Fruit fly (Drosophila melanogaster) whole organism, embryonic: ENCODE results near the gene CG10651.
A peak's percentile ranks its signal among the peaks of the same experiment; 100 is the strongest.

Source experiments
- Aef1 ChIP-seq: fragments of 200-800 bp; sonication (Bioruptor generic); IDR thresholded peaks from 3 replicates; pipeline ENCODE4 v1.3.6; 2022; ENCODE audit warnings: missing biosample characterization, missing genetic modification characterization
- CG10147 ChIP-seq: fragments of 200-800 bp; sonication (Bioruptor generic); optimal IDR thresholded peaks from 2 replicates; lab custom pipeline; 2019; ENCODE audit warnings: missing biosample characterization, mild to moderate bottlenecking, missing genetic modification characterization, moderate library complexity
- CG11085 ChIP-seq: fragments of 200-800 bp; sonication (Bioruptor generic); IDR thresholded peaks from 2 replicates; pipeline ENCODE4 v1.3.6; 2022; ENCODE audit warnings: missing biosample characterization, missing genetic modification characterization
- CG12071 ChIP-seq: fragments of 200-800 bp; sonication (Bioruptor generic); optimal IDR thresholded peaks from 3 replicates; lab custom pipeline; 2018; ENCODE audit warnings: missing biosample characterization, mild to moderate bottlenecking, missing genetic modification characterization
- CG12744 ChIP-seq: fragments of 200-800 bp; sonication (Bioruptor generic); optimal IDR thresholded peaks from 2 replicates; lab custom pipeline; 2016; ENCODE audit warnings: missing biosample characterization, missing genetic modification characterization
- CG12769 ChIP-seq: fragments of 200-800 bp; sonication (Bioruptor generic); optimal IDR thresholded peaks from 2 replicates; lab custom pipeline; 2019; ENCODE audit warnings: missing biosample characterization, mild to moderate bottlenecking, missing genetic modification characterization, moderate library complexity
- CG13287 ChIP-seq: fragments of 200-800 bp; sonication (Bioruptor generic); IDR thresholded peaks from 2 replicates; pipeline ENCODE4 v1.3.6; 2022; ENCODE audit warnings: missing biosample characterization, missing genetic modification characterization; ENCODE audit not compliant: partially characterized antibody
- CG15479 ChIP-seq: fragments of 200-800 bp; sonication (Bioruptor generic); optimal IDR thresholded peaks from 3 replicates; lab custom pipeline; 2019; ENCODE audit warnings: missing biosample characterization, mild to moderate bottlenecking, missing genetic modification characterization, moderate library complexity
- CG17328 ChIP-seq: fragments of 200-800 bp; sonication (Bioruptor generic); IDR thresholded peaks from 2 replicates; pipeline ENCODE4 v1.3.6; 2022; ENCODE audit warnings: missing biosample characterization, missing genetic modification characterization
- CG17359 ChIP-seq: fragments of 200-800 bp; sonication (Bioruptor generic); optimal IDR thresholded peaks from 3 replicates; lab custom pipeline; 2018; ENCODE audit warnings: missing biosample characterization, mild to moderate bottlenecking, missing genetic modification characterization, moderate library complexity
- CG2202 ChIP-seq: fragments of 200-800 bp; sonication (Bioruptor generic); optimal IDR thresholded peaks from 2 replicates; lab custom pipeline; 2018; ENCODE audit warnings: missing biosample characterization, mild to moderate bottlenecking, missing genetic modification characterization
- CG2875 ChIP-seq: fragments of 200-800 bp; sonication (Bioruptor generic); optimal IDR thresholded peaks from 2 replicates; lab custom pipeline; 2017; ENCODE audit warnings: missing biosample characterization, mild to moderate bottlenecking, missing genetic modification characterization, missing genetic modification reagents
- CG32767 ChIP-seq: fragments of 200-800 bp; sonication (Bioruptor generic); IDR thresholded peaks from 2 replicates; pipeline ENCODE4 v1.3.6; 2022; ENCODE audit warnings: missing biosample characterization, missing genetic modification characterization
- CG3407 ChIP-seq: fragments of 200-800 bp; sonication (Bioruptor generic); optimal IDR thresholded peaks from 2 replicates; lab custom pipeline; 2018; ENCODE audit warnings: missing biosample characterization, mild to moderate bottlenecking, missing genetic modification characterization
- CG3726 ChIP-seq: fragments of 200-800 bp; sonication (Bioruptor generic); IDR thresholded peaks from 3 replicates; pipeline ENCODE4, ENCODE4 v1.3.6; 2022; ENCODE audit warnings: missing biosample characterization, missing genetic modification characterization
- CG4820 ChIP-seq: fragments of 200-800 bp; sonication (Bioruptor generic); optimal IDR thresholded peaks from 3 replicates; lab custom pipeline; 2016; ENCODE audit warnings: missing biosample characterization, missing genetic modification characterization
- CG4854 ChIP-seq: fragments of 200-800 bp; sonication (Bioruptor generic); optimal IDR thresholded peaks from 2 replicates; lab custom pipeline; 2016; ENCODE audit warnings: missing biosample characterization, missing genetic modification characterization, inconsistent platforms
- CG7372 ChIP-seq: fragments of 200-800 bp; sonication (Bioruptor generic); IDR thresholded peaks from 2 replicates; pipeline ENCODE4 v1.3.6; 2022; ENCODE audit warnings: missing biosample characterization, missing genetic modification characterization
- CG8089 ChIP-seq: fragments of 200-800 bp; sonication (Bioruptor generic); optimal IDR thresholded peaks from 3 replicates; lab custom pipeline; 2016; ENCODE audit warnings: missing biosample characterization, missing genetic modification characterization
- D ChIP-seq, 2 experiments: fragments of 200-800 bp in 1 of 2; fragments of >200 bp in 1 of 2; sonication (Bioruptor generic) in 1 of 2; optimal IDR thresholded peaks; 2 replicates in 1 of 2; 3 replicates in 1 of 2; lab custom pipeline; 2017; ENCODE audit warnings: mild to moderate bottlenecking in 1 of 2, missing biosample characterization in 1 of 2, missing genetic modification characterization in 1 of 2, missing genetic modification reagents in 1 of 2
- Dek ChIP-seq: fragments of 200-800 bp; sonication (Bioruptor generic); optimal IDR thresholded peaks from 3 replicates; lab custom pipeline; 2019; ENCODE audit warnings: missing biosample characterization, mild to moderate bottlenecking, missing genetic modification characterization, moderate library complexity
- Dfd ChIP-seq, 2 experiments: fragments of >200 bp; optimal IDR thresholded peaks; 2 replicates each; lab custom pipeline; 2017; ENCODE audit warnings: missing biosample characterization in 2 of 2, missing genetic modification characterization in 2 of 2
- Drgx ChIP-seq: fragments of 200-800 bp; sonication (Bioruptor generic); IDR thresholded peaks from 2 replicates; pipeline ENCODE4 v1.3.6; 2022; ENCODE audit warnings: missing biosample characterization, missing genetic modification characterization
- Eip74EF ChIP-seq, 2 experiments: fragments of 200-800 bp in 1 of 2; fragments of >200 bp in 1 of 2; sonication (Bioruptor generic) in 1 of 2; optimal IDR thresholded peaks; 2 replicates each; lab custom pipeline; 2017 to 2019; ENCODE audit warnings: missing biosample characterization in 2 of 2, missing genetic modification characterization in 2 of 2, mild to moderate bottlenecking in 1 of 2, moderate library complexity in 1 of 2
- Elba2 ChIP-seq: fragments of 200-800 bp; sonication (Bioruptor generic); optimal IDR thresholded peaks from 3 replicates; lab custom pipeline; 2016; ENCODE audit warnings: missing biosample characterization, missing genetic modification characterization
- Fer2 ChIP-seq: fragments of 200-800 bp; sonication (Bioruptor generic); optimal IDR thresholded peaks from 2 replicates; lab custom pipeline; 2018; ENCODE audit warnings: missing biosample characterization, mild to moderate bottlenecking, missing genetic modification characterization, moderate library complexity
- Fer3 ChIP-seq: fragments of 200-800 bp; sonication (Bioruptor generic); optimal IDR thresholded peaks from 2 replicates; lab custom pipeline; 2018; ENCODE audit warnings: missing biosample characterization, mild to moderate bottlenecking, missing genetic modification characterization, moderate library complexity
- Hr3 ChIP-seq: fragments of 200-800 bp; sonication (Bioruptor generic); optimal IDR thresholded peaks from 3 replicates; lab custom pipeline; 2016; ENCODE audit warnings: missing biosample characterization, missing genetic modification characterization
- Max ChIP-seq: fragments of 200-800 bp; sonication (Bioruptor generic); optimal IDR thresholded peaks from 2 replicates; lab custom pipeline; 2016; ENCODE audit warnings: missing biosample characterization, mild to moderate bottlenecking, missing genetic modification characterization
- Myb ChIP-seq: fragments of 200-800 bp; sonication (Bioruptor generic); optimal IDR thresholded peaks from 2 replicates; lab custom pipeline; 2016; ENCODE audit warnings: missing biosample characterization, missing genetic modification characterization
- NfI ChIP-seq: fragments of 200-800 bp; sonication (Bioruptor generic); optimal IDR thresholded peaks from 3 replicates; lab custom pipeline; 2018; ENCODE audit warnings: missing biosample characterization, mild to moderate bottlenecking, missing genetic modification characterization, moderate library complexity
- Rx ChIP-seq: fragments of 200-800 bp; sonication (Bioruptor generic); IDR thresholded peaks from 2 replicates; pipeline ENCODE4 v1.3.6; 2022; ENCODE audit warnings: missing biosample characterization, missing genetic modification characterization
- Six4 ChIP-seq: fragments of 200-800 bp; sonication (Bioruptor generic); optimal IDR thresholded peaks from 2 replicates; lab custom pipeline; 2016; ENCODE audit warnings: missing biosample characterization, missing genetic modification characterization
- Stat92E ChIP-seq, 3 experiments: fragments of >200 bp in 2 of 3; fragments of 200-800 bp in 1 of 3; sonication (Bioruptor generic) in 1 of 3; optimal IDR thresholded peaks; 2 replicates each; lab custom pipeline; 2017 to 2019; ENCODE audit warnings: missing biosample characterization in 3 of 3, missing genetic modification characterization in 3 of 3, mild to moderate bottlenecking in 1 of 3, moderate library complexity in 1 of 3
- Trl ChIP-seq, 3 experiments: fragments of >200 bp in 2 of 3; fragments of 200-800 bp in 1 of 3; sonication (Bioruptor generic) in 1 of 3; optimal IDR thresholded peaks; 2 replicates in 1 of 3; 3 replicates in 2 of 3; lab custom pipeline; 2016 to 2017; ENCODE audit warnings: missing biosample characterization in 1 of 3, missing genetic modification characterization in 1 of 3
- Usf ChIP-seq: fragments of 200-800 bp; sonication (Bioruptor generic); optimal IDR thresholded peaks from 2 replicates; lab custom pipeline; 2017; ENCODE audit warnings: missing genotype, missing biosample characterization, missing genetic modification characterization
- cg ChIP-seq: fragments of 200-800 bp; sonication (Bioruptor generic); optimal IDR thresholded peaks from 3 replicates; lab custom pipeline; 2019; ENCODE audit warnings: missing biosample characterization, mild to moderate bottlenecking, missing genetic modification characterization, moderate library complexity
- croc ChIP-seq: fragments of 200-800 bp; sonication (Bioruptor generic); conservative IDR thresholded peaks from 3 replicates; pipeline ENCODE4 v1.3.6; 2022; ENCODE audit warnings: missing biosample characterization, missing genetic modification characterization
- disco-r ChIP-seq: fragments of 200-800 bp; sonication (Bioruptor generic); optimal IDR thresholded peaks from 2 replicates; lab custom pipeline; 2016; ENCODE audit warnings: missing biosample characterization, missing genetic modification characterization
- ftz-f1 ChIP-seq: fragments of 200-800 bp; sonication (Bioruptor generic); optimal IDR thresholded peaks from 2 replicates; lab custom pipeline; 2016; ENCODE audit warnings: missing biosample characterization, missing genetic modification characterization
- kay ChIP-seq: fragments of 200-800 bp; sonication (Bioruptor generic); optimal IDR thresholded peaks from 2 replicates; lab custom pipeline; 2016; ENCODE audit warnings: missing biosample characterization, missing genetic modification characterization
- ken ChIP-seq: fragments of 200-800 bp; sonication (Bioruptor generic); IDR thresholded peaks from 3 replicates; pipeline ENCODE4 v1.3.6; 2022; ENCODE audit warnings: missing biosample characterization, missing genetic modification characterization
- lilli ChIP-seq: fragments of 200-800 bp; sonication (Bioruptor generic); optimal IDR thresholded peaks from 3 replicates; lab custom pipeline; 2016; ENCODE audit warnings: missing biosample characterization, missing genetic modification characterization
- lola ChIP-seq, 3 experiments: fragments of >200 bp in 2 of 3; fragments of 200-800 bp in 1 of 3; sonication (Bioruptor generic) in 1 of 3; optimal IDR thresholded peaks; 2 replicates each; lab custom pipeline; 2017 to 2019; ENCODE audit warnings: missing biosample characterization in 3 of 3, missing genetic modification characterization in 3 of 3, mild to moderate bottlenecking in 1 of 3, moderate library complexity in 1 of 3
- maf-S ChIP-seq: fragments of 200-800 bp; sonication (Bioruptor generic); optimal IDR thresholded peaks from 2 replicates; lab custom pipeline; 2016; ENCODE audit warnings: missing biosample characterization, missing genetic modification characterization
- ro ChIP-seq: fragments of 200-800 bp; sonication (Bioruptor generic); IDR thresholded peaks from 2 replicates; pipeline ENCODE4 v1.3.6; 2022; ENCODE audit warnings: missing biosample characterization, missing genetic modification characterization
- sr ChIP-seq: fragments of 200-800 bp; sonication (Bioruptor generic); IDR thresholded peaks from 3 replicates; pipeline ENCODE4 v1.3.6; 2022; ENCODE audit warnings: missing biosample characterization, missing genetic modification characterization
- tin ChIP-seq: fragments of 200-800 bp; sonication (Bioruptor generic); optimal IDR thresholded peaks from 3 replicates; lab custom pipeline; 2016; ENCODE audit warnings: missing biosample characterization, missing genetic modification characterization
- yki ChIP-seq: fragments of >200 bp; optimal IDR thresholded peaks from 3 replicates; lab custom pipeline; 2018

Gene CG10651

dm6 chr2L:20097105-20097631 lies 37.6 kb downstream of the CG10651 start, which contains the start of the genes mRpS18B and Kua (continued):
- TF ChIP-seq CG15479 (GFP tag; lab: Kevin White, UChicago) (no peak), Myb (GFP tag; lab: Kevin White, UChicago) (no peak), CG3726 (GFP tag; lab: Robert Waterston, UW) (no peak), CG11085 (GFP tag; lab: Robert Waterston, UW) (0 out of 2 replicates have a peak, but pooled peaks have one; percentile 28), cg (GFP tag; lab: Kevin White, UChicago) (no peak), Six4 (GFP tag; lab: Kevin White, UChicago) (peak; percentile 50), CG3407 (peak; percentile 7), Eip74EF (GFP tag; optimal IDR thresholded peaks at IDR 0.05; lab: Kevin White, UChicago) (peak in 1 of 2 experiments; percentile 40), CG12071 (GFP tag; lab: Kevin White, UChicago) (no peak), Elba2 (GFP tag; lab: Kevin White, UChicago) (no peak), Max (GFP tag; lab: Kevin White, UChicago) (no peak), kay (GFP tag; lab: Kevin White, UChicago) (no peak), CG7372 (GFP tag; lab: Robert Waterston, UW) (0 out of 2 replicates have a peak, but pooled peaks have one; percentile 32), CG2875 (no peak), CG12744 (GFP tag; lab: Kevin White, UChicago) (no peak), Hr3 (peak; percentile 55), lilli (GFP tag; lab: Kevin White, UChicago) (peak; percentile 47), Fer3 (tag; lab: Kevin White, UChicago) (peak; percentile 54), CG2202 (tag; lab: Kevin White, UChicago) (no peak), Dek (tag; lab: Kevin White, UChicago) (peak; percentile 35), lola (GFP tag; optimal IDR thresholded peaks at IDR 0.05; lab: Kevin White, UChicago) (peak in 1 of 3 experiments; percentile 52), Drgx (GFP tag; lab: Robert Waterston, UW) (peak; percentile 55; the same call in 1 of the 2 replicates), CG12769 (tag; lab: Kevin White, UChicago) (peak; percentile 7), D (optimal IDR thresholded peaks at IDR 0.05; lab: Kevin White, UChicago) (no peak), D (GFP tag; optimal IDR thresholded peaks at IDR 0.05; lab: Kevin White, UChicago) (peak; percentile 21), ken (GFP tag; lab: Robert Waterston, UW) (peak; percentile 71), yki (lab: Kevin White, UChicago) (no peak), disco-r (GFP tag; lab: Kevin White, UChicago) (no peak), ftz-f1 (GFP tag; lab: Kevin White, UChicago) (no peak), Trl (optimal IDR thresholded peaks at IDR 0.05; lab: Kevin White, UChicago) (no peak), Trl (GFP tag; optimal IDR thresholded peaks at IDR 0.05; lab: Kevin White, UChicago) (no peak), Aef1 (GFP tag; lab: Robert Waterston, UW) (peak; percentile 51; the same call in 2 of the 3 replicates), CG13287 (peak; percentile 68), NfI (GFP tag; lab: Kevin White, UChicago) (peak; percentile 62), CG10147 (GFP tag; lab: Kevin White, UChicago) (peak; percentile 53), CG17328 (GFP tag; lab: Robert Waterston, UW) (no peak), ro (GFP tag; lab: Robert Waterston, UW) (no peak), sr (GFP tag; lab: Robert Waterston, UW) (no peak), maf-S (GFP tag; lab: Kevin White, UChicago) (no peak), croc (GFP tag; lab: Robert Waterston, UW) (no peak), CG17359 (tag; lab: Kevin White, UChicago) (peak; percentile 58), CG32767 (GFP tag; lab: Robert Waterston, UW) (no peak), CG8089 (GFP tag; lab: Kevin White, UChicago) (no peak), Dfd (GFP tag; optimal IDR thresholded peaks at IDR 0.05; lab: Kevin White, UChicago) (no peak), Rx (GFP tag; lab: Robert Waterston, UW) (no peak), Stat92E (GFP tag; optimal IDR thresholded peaks at IDR 0.05; lab: Kevin White, UChicago) (no peak), CG4854 (GFP tag; lab: Kevin White, UChicago) (no peak), Usf (GFP tag; lab: Kevin White, UChicago) (no peak), CG4820 (peak; percentile 26), Fer2 (peak; percentile 51), tin (GFP tag; lab: Kevin White, UChicago) (peak; percentile 62)
